Worm (Caenorhabditis elegans) whole organism, young adult: Measurements from ENCODE around the gene bre-5.

Source experiments
- B0019.2 ChIP-seq: fragments of 200-800 bp; sonication (Bioruptor generic); conservative IDR thresholded peaks from 2 replicates; pipeline ENCODE4 v1.3.6; 2022; ENCODE audit warnings: missing genetic modification reagents, missing genetic modification characterization, missing compliant biosample characterization
- B0035.1 ChIP-seq: sonication (generic microtip); optimal IDR thresholded peaks from 2 replicates; lab custom pipeline; 2016; ENCODE audit warnings: missing genetic modification characterization, mild to moderate bottlenecking, missing compliant biosample characterization, missing genotype, missing genetic modification reagents
- B0336.3 ChIP-seq: fragments of 200-800 bp; sonication (Bioruptor generic); IDR thresholded peaks from 2 replicates; pipeline ENCODE4 v1.3.6; 2022; ENCODE audit warnings: missing genetic modification characterization, missing compliant biosample characterization
- C17E4.6 ChIP-seq: fragments of 200-800 bp; sonication (Bioruptor generic); IDR thresholded peaks from 2 replicates; pipeline ENCODE4 v1.3.6; 2022; ENCODE audit warnings: missing genetic modification reagents, missing genetic modification characterization, missing compliant biosample characterization
- F22D6.2 ChIP-seq: sonication (generic microtip); optimal IDR thresholded peaks from 2 replicates; lab custom pipeline; 2016; ENCODE audit warnings: mild to moderate bottlenecking, missing genetic modification characterization, missing compliant biosample characterization
- F23B12.7 ChIP-seq: sonication (generic microtip); optimal IDR thresholded peaks from 2 replicates; lab custom pipeline; 2017; ENCODE audit warnings: missing genetic modification characterization, mild to moderate bottlenecking, missing compliant biosample characterization, antibody characterized with exemption, moderate library complexity; ENCODE audit not compliant: insufficient read depth
- F49E8.2 ChIP-seq: sonication (generic microtip); optimal IDR thresholded peaks from 3 replicates; lab custom pipeline; 2017; ENCODE audit warnings: missing genetic modification characterization, mild to moderate bottlenecking, missing compliant biosample characterization, antibody characterized with exemption, moderate library complexity; ENCODE audit not compliant: insufficient read depth
- F57A8.1 ChIP-seq: fragments of 200-800 bp; sonication (Bioruptor generic); optimal IDR thresholded peaks from 2 replicates; lab custom pipeline; 2018; ENCODE audit warnings: mild to moderate bottlenecking, missing genetic modification characterization, moderate library complexity, missing compliant biosample characterization
- K11D2.4 ChIP-seq: fragments of 200-800 bp; sonication (Bioruptor generic); IDR thresholded peaks from 2 replicates; pipeline ENCODE4 v1.3.6; 2022; ENCODE audit warnings: missing genetic modification reagents, missing genetic modification characterization, missing compliant biosample characterization
- K12H6.12 ChIP-seq: fragments of 200-800 bp; sonication (Bioruptor generic); optimal IDR thresholded peaks from 2 replicates; lab custom pipeline; 2018; ENCODE audit warnings: mild to moderate bottlenecking, missing genetic modification characterization, missing compliant biosample characterization
- Y56A3A.18 ChIP-seq: fragments of 200-800 bp; sonication (Bioruptor generic); IDR thresholded peaks from 2 replicates; pipeline ENCODE4 v1.3.6; 2022; ENCODE audit warnings: missing genetic modification reagents, missing genetic modification characterization, missing compliant biosample characterization
- ZK185.1 ChIP-seq: sonication (generic microtip); optimal IDR thresholded peaks from 2 replicates; lab custom pipeline; 2016; ENCODE audit warnings: mild to moderate bottlenecking, missing genetic modification characterization, missing compliant biosample characterization; ENCODE audit not compliant: poor library complexity, severe bottlenecking
- aptf-3 ChIP-seq: fragments of 200-800 bp; sonication (Bioruptor generic); IDR thresholded peaks from 2 replicates; pipeline ENCODE4 v1.3.6; 2022; ENCODE audit warnings: missing genetic modification characterization, missing compliant biosample characterization
- atf-7 ChIP-seq: sonication (generic microtip); optimal IDR thresholded peaks from 2 replicates; lab custom pipeline; 2017; ENCODE audit warnings: mild to moderate bottlenecking, missing genetic modification characterization, missing compliant biosample characterization
- athp-1 ChIP-seq: sonication (generic microtip); optimal IDR thresholded peaks from 2 replicates; lab custom pipeline; 2017; ENCODE audit warnings: mild to moderate bottlenecking, missing genetic modification characterization, missing compliant biosample characterization
- cebp-1 ChIP-seq, 2 experiments: fragments of 200-800 bp in 1 of 2; sonication (Bioruptor generic) in 1 of 2; sonication (generic microtip) in 1 of 2; IDR thresholded peaks in 1 of 2; optimal IDR thresholded peaks in 1 of 2; 2 replicates each; pipeline versions ENCODE4 v1.3.6 to Lab custom; 2017 to 2022; ENCODE audit warnings: missing compliant biosample characterization in 2 of 2, missing genetic modification characterization in 2 of 2, mild to moderate bottlenecking in 1 of 2, missing genetic modification reagents in 1 of 2, moderate library complexity in 1 of 2
- cebp-2 ChIP-seq: fragments of 200-800 bp; sonication (Bioruptor generic); IDR thresholded peaks from 2 replicates; pipeline ENCODE4 v1.3.6; 2022; ENCODE audit warnings: missing genetic modification characterization, missing compliant biosample characterization
- ceh-27 ChIP-seq: fragments of 200-800 bp; sonication (Bioruptor generic); optimal IDR thresholded peaks from 2 replicates; lab custom pipeline; 2018; ENCODE audit warnings: mild to moderate bottlenecking, missing genetic modification characterization, moderate library complexity, missing compliant biosample characterization
- ceh-79 ChIP-seq: sonication (generic microtip); optimal IDR thresholded peaks from 2 replicates; lab custom pipeline; 2017; ENCODE audit warnings: mild to moderate bottlenecking, missing genetic modification characterization, missing compliant biosample characterization
- chd-7 ChIP-seq: sonication (generic microtip); optimal IDR thresholded peaks from 2 replicates; lab custom pipeline; 2016; ENCODE audit warnings: mild to moderate bottlenecking, missing genetic modification characterization, moderate library complexity, missing compliant biosample characterization
- dox-1 ChIP-seq: fragments of 200-800 bp; sonication (Bioruptor generic); IDR thresholded peaks from 2 replicates; pipeline ENCODE4 v1.3.6; 2022; ENCODE audit warnings: missing genetic modification reagents, missing genetic modification characterization, missing compliant biosample characterization
- ets-4 ChIP-seq: fragments of 200-800 bp; sonication (Bioruptor generic); optimal IDR thresholded peaks from 2 replicates; lab custom pipeline; 2018; ENCODE audit warnings: mild to moderate bottlenecking, missing genetic modification characterization, missing compliant biosample characterization
- hmg-1.2 ChIP-seq: fragments of 200-800 bp; sonication (Bioruptor generic); IDR thresholded peaks from 2 replicates; pipeline ENCODE4 v1.3.6; 2022; ENCODE audit warnings: missing genetic modification reagents, missing genetic modification characterization, missing compliant biosample characterization
- lin-35 ChIP-seq, 3 experiments: fragments of 150-350 bp in 2 of 3; sonication (generic microtip) in 1 of 3; optimal IDR thresholded peaks; 2 replicates each; lab custom pipeline; 2014 to 2018; ENCODE audit warnings: missing biosample characterization in 3 of 3, missing genetic modification characterization in 3 of 3, missing genetic modification reagents in 3 of 3
- lin-54 ChIP-seq: fragments of 200-800 bp; sonication (Bioruptor generic); optimal IDR thresholded peaks from 2 replicates; lab custom pipeline; 2018; ENCODE audit warnings: mild to moderate bottlenecking, missing genetic modification characterization, missing compliant biosample characterization
- lsy-27 ChIP-seq: sonication (generic microtip); optimal IDR thresholded peaks from 2 replicates; lab custom pipeline; 2017; ENCODE audit warnings: missing genetic modification characterization, mild to moderate bottlenecking, missing compliant biosample characterization, antibody characterized with exemption, missing genotype, borderline replicate concordance; ENCODE audit not compliant: insufficient read depth
- madf-8 ChIP-seq: fragments of 200-800 bp; sonication (Bioruptor generic); conservative IDR thresholded peaks from 2 replicates; pipeline ENCODE4 v1.3.6; 2022; ENCODE audit warnings: missing genetic modification reagents, missing genetic modification characterization, missing compliant biosample characterization
- mcd-1 ChIP-seq: fragments of 200-800 bp; sonication (Bioruptor generic); IDR thresholded peaks from 2 replicates; pipeline ENCODE4 v1.3.6; 2022; ENCODE audit warnings: missing genetic modification reagents, missing genetic modification characterization, missing compliant biosample characterization
- nhr-90 ChIP-seq: sonication (generic microtip); optimal IDR thresholded peaks from 2 replicates; lab custom pipeline; 2016; ENCODE audit warnings: missing genotype, mild to moderate bottlenecking, missing genetic modification characterization, missing compliant biosample characterization
- pbrm-1 ChIP-seq: fragments of 200-800 bp; sonication (Bioruptor generic); IDR thresholded peaks from 2 replicates; pipeline ENCODE4 v1.3.6; 2022; ENCODE audit warnings: missing genetic modification reagents, missing genetic modification characterization, missing compliant biosample characterization
- rcor-1 ChIP-seq: fragments of 200-800 bp; sonication (Bioruptor generic); IDR thresholded peaks from 2 replicates; pipeline ENCODE4 v1.3.6; 2022; ENCODE audit warnings: missing genetic modification reagents, missing genetic modification characterization, missing compliant biosample characterization
- sdz-38 ChIP-seq: sonication (generic microtip); optimal IDR thresholded peaks from 2 replicates; lab custom pipeline; 2016; ENCODE audit warnings: missing genotype, missing genetic modification characterization, missing compliant biosample characterization
- snpc-1.3 ChIP-seq: sonication (generic microtip); optimal IDR thresholded peaks from 2 replicates; lab custom pipeline; 2017; ENCODE audit warnings: missing genetic modification characterization, mild to moderate bottlenecking, missing compliant biosample characterization, antibody characterized with exemption, moderate library complexity, missing genotype, missing genetic modification reagents; ENCODE audit not compliant: insufficient read depth
- snpc-3.4 ChIP-seq: sonication (generic microtip); optimal IDR thresholded peaks from 2 replicates; lab custom pipeline; 2017; ENCODE audit warnings: missing genetic modification characterization, mild to moderate bottlenecking, missing compliant biosample characterization, antibody characterized with exemption, moderate library complexity, missing genotype, missing genetic modification reagents
- snpc-4 ChIP-seq, 5 experiments: fragments of 150-350 bp in 1 of 5; sonication (generic microtip) in 4 of 5; optimal IDR thresholded peaks; 2 replicates each; lab custom pipeline; 2014 to 2018; ENCODE audit warnings: missing genetic modification characterization in 5 of 5, missing biosample characterization in 3 of 5, antibody characterized with exemption in 2 of 5, mild to moderate bottlenecking in 2 of 5, missing compliant biosample characterization in 2 of 5, missing genotype in 2 of 5, moderate library complexity in 2 of 5, missing genetic modification reagents in 1 of 5
- somi-1 ChIP-seq: fragments of 200-800 bp; sonication (Bioruptor generic); optimal IDR thresholded peaks from 2 replicates; lab custom pipeline; 2018; ENCODE audit warnings: mild to moderate bottlenecking, missing genetic modification characterization, missing compliant biosample characterization
- tbp1 ChIP-seq: fragments of 200-800 bp; sonication (Bioruptor generic); optimal IDR thresholded peaks from 2 replicates; lab custom pipeline; 2018; ENCODE audit warnings: mild to moderate bottlenecking, missing genetic modification characterization, missing compliant biosample characterization
- tbx-9 ChIP-seq: sonication (generic microtip); optimal IDR thresholded peaks from 2 replicates; lab custom pipeline; 2016; ENCODE audit warnings: borderline replicate concordance, missing genetic modification characterization, inconsistent platforms, missing compliant biosample characterization
- tlf-1 ChIP-seq: fragments of 200-800 bp; sonication (Bioruptor generic); optimal IDR thresholded peaks from 2 replicates; lab custom pipeline; 2018; ENCODE audit warnings: mild to moderate bottlenecking, missing genetic modification characterization, missing compliant biosample characterization
- zfh-2 ChIP-seq: fragments of 200-800 bp; sonication (Bioruptor generic); conservative IDR thresholded peaks from 2 replicates; pipeline ENCODE4 v1.3.6; 2022; ENCODE audit warnings: missing genetic modification reagents, missing genetic modification characterization, missing compliant biosample characterization
- zim-3 ChIP-seq: sonication (generic microtip); optimal IDR thresholded peaks from 2 replicates; lab custom pipeline; 2017; ENCODE audit warnings: mild to moderate bottlenecking, missing genetic modification characterization, moderate library complexity, missing compliant biosample characterization
- ztf-18 ChIP-seq: sonication (generic microtip); optimal IDR thresholded peaks from 2 replicates; lab custom pipeline; 2016; ENCODE audit warnings: missing genotype, mild to moderate bottlenecking, missing genetic modification characterization, missing compliant biosample characterization
- ztf-25 ChIP-seq: fragments of 200-800 bp; sonication (Bioruptor generic); IDR thresholded peaks from 2 replicates; pipeline ENCODE4 v1.3.6; 2022; ENCODE audit warnings: missing genetic modification reagents, missing genetic modification characterization, missing compliant biosample characterization
- ztf-28 ChIP-seq: fragments of 200-800 bp; sonication (Bioruptor generic); IDR thresholded peaks from 2 replicates; pipeline ENCODE4 v1.3.6; 2022; ENCODE audit warnings: missing genetic modification reagents, missing genetic modification characterization, missing compliant biosample characterization
- ztf-3 ChIP-seq: fragments of 200-800 bp; sonication (Bioruptor generic); optimal IDR thresholded peaks from 2 replicates; lab custom pipeline; 2018; ENCODE audit warnings: mild to moderate bottlenecking, missing genetic modification characterization, missing compliant biosample characterization
- ztf-6 ChIP-seq: fragments of 200-800 bp; sonication (Bioruptor generic); IDR thresholded peaks from 2 replicates; pipeline ENCODE4 v1.3.6; 2022; ENCODE audit warnings: missing genetic modification reagents, missing genetic modification characterization, missing compliant biosample characterization

The bre-5 gene

DNA sequence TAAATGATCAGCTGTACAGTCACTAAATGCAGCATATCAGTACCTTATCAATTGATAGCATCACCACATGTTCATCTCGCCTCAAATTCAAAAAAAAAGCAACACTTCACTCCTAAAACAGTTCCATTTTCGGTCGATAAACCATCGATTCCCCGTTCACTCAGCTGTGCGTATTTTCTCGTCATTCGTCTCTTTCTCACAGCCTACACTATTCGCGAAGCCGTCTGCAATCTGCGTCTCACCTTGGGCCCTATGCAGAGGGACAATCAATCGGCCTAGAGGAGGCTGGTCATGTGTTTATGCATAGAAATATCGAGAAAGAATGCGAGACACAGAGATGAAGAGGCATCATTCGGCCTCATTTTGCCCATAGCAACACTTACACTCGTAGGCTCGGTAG lies 18.6 kb downstream of the bre-5 start (continued):
- no peak for TF ChIP-seq tbx-9 (tag; lab: Kevin White, UChicago)
- no peak for TF ChIP-seq zim-3
- peak; percentile 84 for TF ChIP-seq chd-7 (tag; lab: Kevin White, UChicago)
- TF ChIP-seq cebp-2: no peak
- peak; percentile 62 for TF ChIP-seq tbp1 (GFP tag; lab: Kevin White, UChicago)
- peak; percentile 77 for TF ChIP-seq K12H6.12
- TF ChIP-seq B0019.2: no peak
- peak; percentile 82 for TF ChIP-seq zfh-2 (GFP tag; lab: Robert Waterston, UW)
- TF ChIP-seq B0336.3 (GFP tag; lab: Robert Waterston, UW): peak; percentile 95
- no peak for TF ChIP-seq sdz-38 (tag; lab: Kevin White, UChicago)
- TF ChIP-seq rcor-1 (GFP tag; lab: Robert Waterston, UW): no peak
- TF ChIP-seq Y56A3A.18: peak; percentile 50; the same call in 1 of the 2 replicates
- peak; percentile 58 for TF ChIP-seq ztf-3
- peak; percentile 63 for TF ChIP-seq ZK185.1
- peak; percentile 59 for TF ChIP-seq pbrm-1 (GFP tag; lab: Robert Waterston, UW)
- TF ChIP-seq madf-8 (GFP tag; lab: Robert Waterston, UW): no peak
- no peak for TF ChIP-seq snpc-3.4 (tag; lab: Kevin White, UChicago)
- TF ChIP-seq F57A8.1 (GFP tag; lab: Kevin White, UChicago): no peak
- peak; percentile 76 for TF ChIP-seq mcd-1 (GFP tag; lab: Robert Waterston, UW)
- peak; percentile 86 for TF ChIP-seq somi-1 (GFP tag; lab: Kevin White, UChicago)
- peak; percentile 84 for TF ChIP-seq athp-1 (tag; lab: Kevin White, UChicago)
- peak; percentile 65 for TF ChIP-seq tlf-1
- no peak for TF ChIP-seq F49E8.2 (tag; lab: Kevin White, UChicago)
- TF ChIP-seq dox-1 (GFP tag; lab: Robert Waterston, UW): peak; percentile 86
- TF ChIP-seq ztf-25 (GFP tag; lab: Robert Waterston, UW): no peak
- TF ChIP-seq ztf-18 (tag; lab: Kevin White, UChicago): peak; percentile 43
- TF ChIP-seq atf-7 (tag; lab: Kevin White, UChicago): peak; percentile 98
- peak; percentile 71 for TF ChIP-seq nhr-90 (tag; lab: Kevin White, UChicago)
- TF ChIP-seq C17E4.6 (GFP tag; lab: Robert Waterston, UW): peak; percentile 44; the same call in 1 of the 2 replicates
- TF ChIP-seq snpc-4 (GFP tag; optimal IDR thresholded peaks at IDR 0.05; lab: Kevin White, UChicago): no peak
- peak in 2 of 4 experiments; percentile 50 to 58 for TF ChIP-seq snpc-4 (tag; optimal IDR thresholded peaks at IDR 0.05; lab: Kevin White, UChicago)
- peak; percentile 90 for TF ChIP-seq ceh-27 (GFP tag; lab: Kevin White, UChicago)
- peak; percentile 70 for TF ChIP-seq lin-54 (GFP tag; lab: Kevin White, UChicago)
- peak; percentile 64 for TF ChIP-seq B0035.1
- no peak for TF ChIP-seq lsy-27
- no peak for TF ChIP-seq ceh-79 (tag; lab: Kevin White, UChicago)
- no peak for TF ChIP-seq F23B12.7
- peak; percentile 63; the same call in 1 of the 2 replicates for TF ChIP-seq cebp-1 (GFP tag; IDR thresholded peaks at IDR 0.05; lab: Robert Waterston, UW)
- TF ChIP-seq cebp-1 (tag; optimal IDR thresholded peaks at IDR 0.05; lab: Kevin White, UChicago): peak; percentile 88
- no peak for TF ChIP-seq snpc-1.3 (tag; lab: Kevin White, UChicago)
- TF ChIP-seq hmg-1.2 (GFP tag; lab: Robert Waterston, UW): peak; percentile 96
- peak in 1 of 3 experiments; percentile 67 for TF ChIP-seq lin-35 (GFP tag; optimal IDR thresholded peaks at IDR 0.05; lab: Kevin White, UChicago)
- no peak for TF ChIP-seq ztf-28
- peak; percentile 90 for TF ChIP-seq ets-4 (GFP tag; lab: Kevin White, UChicago)
- TF ChIP-seq aptf-3 (GFP tag; lab: Robert Waterston, UW): no peak
- peak; percentile 71 for TF ChIP-seq F22D6.2 (tag; lab: Kevin White, UChicago)
- TF ChIP-seq K11D2.4 (GFP tag; lab: Robert Waterston, UW): peak; percentile 77
- no peak for TF ChIP-seq ztf-6 (GFP tag; lab: Robert Waterston, UW)
